Worm (Caenorhabditis elegans) whole organism, L3 larva: ENCODE results near the gene lips-13.
A peak's percentile ranks its signal among the peaks of the same experiment; 100 is the strongest.

Experiments
- R02D3.7 ChIP-seq: fragments of 150-350 bp; optimal IDR thresholded peaks from 2 replicates; lab custom pipeline; 2014; ENCODE audit warnings: missing biosample characterization, missing genetic modification characterization
- ZK546.5 ChIP-seq: sonication (generic microtip); optimal IDR thresholded peaks from 2 replicates; lab custom pipeline; 2017; ENCODE audit warnings: missing biosample characterization, missing genetic modification characterization
- ama-1 ChIP-seq: fragments of 150-350 bp; optimal IDR thresholded peaks from 2 replicates; lab custom pipeline; 2018
- ceh-16 ChIP-seq: sonication (generic microtip); optimal IDR thresholded peaks from 2 replicates; lab custom pipeline; 2017; ENCODE audit warnings: missing biosample characterization, missing genetic modification characterization
- ceh-82 ChIP-seq: fragments of 150-350 bp; optimal IDR thresholded peaks from 2 replicates; lab custom pipeline; 2014; ENCODE audit warnings: missing biosample characterization, missing genetic modification characterization
- ceh-9 ChIP-seq: sonication (generic microtip); optimal IDR thresholded peaks from 2 replicates; lab custom pipeline; 2018; ENCODE audit warnings: missing biosample characterization, missing genetic modification characterization
- daf-12 ChIP-seq: fragments of 150-350 bp; optimal IDR thresholded peaks from 2 replicates; lab custom pipeline; 2014; ENCODE audit warnings: missing biosample characterization, missing genetic modification reagents, missing genetic modification characterization
- egl-27 ChIP-seq: sonication (generic microtip); optimal IDR thresholded peaks from 4 replicates; lab custom pipeline; 2017; ENCODE audit warnings: missing biosample characterization, missing genetic modification reagents, missing genetic modification characterization
- egl-5 ChIP-seq: fragments of 150-350 bp; optimal IDR thresholded peaks from 2 replicates; lab custom pipeline; 2017; ENCODE audit warnings: missing biosample characterization, missing genetic modification reagents, missing genetic modification characterization, inconsistent platforms
- elt-2 ChIP-seq: sonication (generic microtip); optimal IDR thresholded peaks from 2 replicates; lab custom pipeline; 2016; ENCODE audit warnings: missing genetic modification reagents, mild to moderate bottlenecking, missing genetic modification characterization, missing compliant biosample characterization
- elt-3 ChIP-seq, 3 experiments: fragments of 150-350 bp in 1 of 3; sonication (generic microtip) in 2 of 3; optimal IDR thresholded peaks; 2 replicates in 2 of 3; 4 replicates in 1 of 3; lab custom pipeline; 2014 to 2017; ENCODE audit warnings: missing biosample characterization in 3 of 3, missing genetic modification characterization in 3 of 3
- eor-1 ChIP-seq, 2 experiments: fragments of 150-350 bp; optimal IDR thresholded peaks; 2 replicates each; lab custom pipeline; 2014 to 2018; ENCODE audit warnings: missing biosample characterization in 2 of 2, missing genetic modification characterization in 2 of 2
- fkh-2 ChIP-seq: fragments of 150-350 bp; optimal IDR thresholded peaks from 2 replicates; lab custom pipeline; 2014; ENCODE audit warnings: missing biosample characterization, missing genetic modification reagents, missing genetic modification characterization
- fos-1 ChIP-seq: fragments of 150-350 bp; optimal IDR thresholded peaks from 2 replicates; lab custom pipeline; 2014; ENCODE audit warnings: missing biosample characterization, missing genetic modification characterization
- hmg-11 ChIP-seq: sonication (generic microtip); optimal IDR thresholded peaks from 2 replicates; lab custom pipeline; 2016; ENCODE audit warnings: missing genetic modification characterization, missing compliant biosample characterization
- jun-1 ChIP-seq: fragments of 150-350 bp; optimal IDR thresholded peaks from 2 replicates; lab custom pipeline; 2014; ENCODE audit warnings: missing biosample characterization, missing genetic modification reagents, missing genetic modification characterization
- lin-15B ChIP-seq: fragments of 150-350 bp; optimal IDR thresholded peaks from 2 replicates; lab custom pipeline; 2014; ENCODE audit warnings: missing biosample characterization, missing genetic modification characterization
- lin-39 ChIP-seq: fragments of 150-350 bp; optimal IDR thresholded peaks from 2 replicates; lab custom pipeline; 2018; ENCODE audit warnings: missing biosample characterization, missing genetic modification reagents, missing genetic modification characterization
- lsy-12 ChIP-seq: sonication (generic microtip); optimal IDR thresholded peaks from 2 replicates; lab custom pipeline; 2016; ENCODE audit warnings: mild to moderate bottlenecking, missing genetic modification characterization, missing compliant biosample characterization
- mdl-1 ChIP-seq: fragments of 150-350 bp; optimal IDR thresholded peaks from 2 replicates; lab custom pipeline; 2014; ENCODE audit warnings: missing biosample characterization, missing genetic modification characterization
- mml-1 ChIP-seq: fragments of 150-350 bp; sonication (generic microtip); optimal IDR thresholded peaks from 3 replicates; lab custom pipeline; 2014; ENCODE audit warnings: missing biosample characterization, missing genetic modification characterization
- nfya-1 ChIP-seq: sonication (generic microtip); optimal IDR thresholded peaks from 2 replicates; lab custom pipeline; 2017; ENCODE audit warnings: missing genetic modification characterization, mild to moderate bottlenecking, missing compliant biosample characterization, antibody characterized with exemption, moderate library complexity; ENCODE audit not compliant: insufficient read depth
- nhr-11 ChIP-seq: fragments of 150-350 bp; optimal IDR thresholded peaks from 2 replicates; lab custom pipeline; 2014; ENCODE audit warnings: missing biosample characterization, missing genetic modification characterization
- nhr-12 ChIP-seq: fragments of 150-350 bp; optimal IDR thresholded peaks from 2 replicates; lab custom pipeline; 2014; ENCODE audit warnings: missing biosample characterization, missing genetic modification characterization
- nhr-28 ChIP-seq: fragments of 150-350 bp; optimal IDR thresholded peaks from 2 replicates; lab custom pipeline; 2014; ENCODE audit warnings: missing biosample characterization, missing genetic modification characterization
- nhr-43 ChIP-seq: sonication (generic microtip); optimal IDR thresholded peaks from 2 replicates; lab custom pipeline; 2016; ENCODE audit warnings: mild to moderate bottlenecking, missing genetic modification characterization, missing compliant biosample characterization; ENCODE audit not compliant: poor library complexity, severe bottlenecking
- nhr-67 ChIP-seq: fragments of 150-350 bp; optimal IDR thresholded peaks from 2 replicates; lab custom pipeline; 2014; ENCODE audit warnings: missing biosample characterization, missing genetic modification characterization
- pha-4 ChIP-seq: fragments of 150-350 bp; optimal IDR thresholded peaks from 2 replicates; lab custom pipeline; 2014; ENCODE audit warnings: missing biosample characterization, missing genetic modification reagents, missing genetic modification characterization
- pqm-1 ChIP-seq: fragments of 150-350 bp; optimal IDR thresholded peaks from 2 replicates; lab custom pipeline; 2017; ENCODE audit warnings: missing biosample characterization, missing genetic modification characterization, inconsistent platforms
- skn-1 ChIP-seq: fragments of 150-350 bp; optimal IDR thresholded peaks from 2 replicates; lab custom pipeline; 2014; ENCODE audit warnings: missing biosample characterization, missing genetic modification characterization
- snpc-4 ChIP-seq: fragments of 150-350 bp; optimal IDR thresholded peaks from 2 replicates; lab custom pipeline; 2014; ENCODE audit warnings: missing biosample characterization, missing genetic modification characterization
- tbx-2 ChIP-seq: sonication (generic microtip); optimal IDR thresholded peaks from 2 replicates; lab custom pipeline; 2016; ENCODE audit warnings: mild to moderate bottlenecking, missing genetic modification characterization, missing compliant biosample characterization
- unc-39 ChIP-seq: sonication (generic microtip); optimal IDR thresholded peaks from 4 replicates; lab custom pipeline; 2017; ENCODE audit warnings: missing biosample characterization, missing genetic modification characterization
- zag-1 ChIP-seq: fragments of 150-350 bp; optimal IDR thresholded peaks from 2 replicates; lab custom pipeline; 2014; ENCODE audit warnings: missing biosample characterization, missing genetic modification characterization
- ztf-11 ChIP-seq: fragments of 150-350 bp; optimal IDR thresholded peaks from 2 replicates; lab custom pipeline; 2014; ENCODE audit warnings: missing biosample characterization, missing genetic modification characterization
- ztf-4 ChIP-seq: fragments of 150-350 bp; optimal IDR thresholded peaks from 2 replicates; lab custom pipeline; 2014; ENCODE audit warnings: missing biosample characterization, missing genetic modification characterization

The lips-13 gene

ce11 chrII:1106914-1107597 is 10.8 kb downstream of the lips-13 start, which contains the start of gene col-40:
Gene col-40 (minus strand): TSS chrII:1106964.
- TF ChIP-seq fos-1 (no peak), mdl-1 (tag; lab: Kevin White, UChicago) (no peak), hmg-11 (tag; lab: Kevin White, UChicago) (no peak), R02D3.7 (tag; lab: Kevin White, UChicago) (no peak), tbx-2 (tag; lab: Kevin White, UChicago) (no peak), nhr-28 (no peak), elt-3 (tag; optimal IDR thresholded peaks at IDR 0.05; lab: Kevin White, UChicago) (no peak), elt-2 (tag; lab: Kevin White, UChicago) (no peak), nhr-11 (no peak), eor-1 (tag; optimal IDR thresholded peaks at IDR 0.05; lab: Kevin White, UChicago) (no peak), nhr-12 (tag; lab: Kevin White, UChicago) (no peak), unc-39 (tag; lab: Kevin White, UChicago) (no peak), egl-27 (tag; lab: Kevin White, UChicago) (no peak), lin-39 (tag; lab: Kevin White, UChicago) (no peak), zag-1 (tag; lab: Kevin White, UChicago) (no peak)

- TF ChIP-seq jun-1 (tag; lab: Kevin White, UChicago) (no peak), lsy-12 (tag; lab: Kevin White, UChicago) (no peak), daf-12 (tag; lab: Kevin White, UChicago) (no peak), ztf-11 (no peak), zag-1 (tag; lab: Kevin White, UChicago) (no peak), lin-15B (tag; lab: Kevin White, UChicago) (no peak), nhr-12 (tag; lab: Kevin White, UChicago) (no peak), mdl-1 (tag; lab: Kevin White, UChicago) (no peak), egl-27 (tag; lab: Kevin White, UChicago) (no peak), ceh-16 (tag; lab: Kevin White, UChicago) (no peak), elt-2 (tag; lab: Kevin White, UChicago) (no peak), tbx-2 (tag; lab: Kevin White, UChicago) (no peak), pqm-1 (no peak), skn-1 (tag; lab: Kevin White, UChicago) (no peak), ZK546.5 (no peak), ztf-4 (tag; lab: Kevin White, UChicago) (no peak), hmg-11 (tag; lab: Kevin White, UChicago) (no peak), fkh-2 (tag; lab: Kevin White, UChicago) (no peak), nhr-43 (no peak), unc-39 (tag; lab: Kevin White, UChicago) (no peak)
Observed at ce11 chrII:1105291-1105690, 12.6 kb downstream of the lips-13 start.

DNA sequence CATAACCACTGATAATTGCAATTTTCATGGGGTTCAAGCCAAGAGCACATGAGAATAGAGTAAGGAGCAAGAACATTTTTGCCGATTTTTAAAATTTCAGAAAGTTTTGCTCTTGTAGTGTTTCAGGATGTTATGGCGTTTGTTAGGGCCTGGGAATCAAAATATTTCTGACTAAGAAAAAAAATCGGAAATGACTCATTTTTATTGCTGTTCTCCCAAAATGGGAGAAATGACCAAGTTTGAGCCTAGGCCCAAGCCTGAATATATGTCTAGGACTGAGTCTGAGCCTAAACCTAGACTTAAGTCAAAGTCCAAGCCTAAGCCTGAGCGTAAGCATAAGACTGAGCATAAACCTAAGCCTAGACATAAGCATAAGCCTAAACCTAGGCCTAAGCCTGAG is 13.4 kb downstream of the lips-13 start, which contains the start of gene T13B5.9:
TSS of gene T13B5.9 (minus strand) at position 101 of the 400 bp plus-strand sequence.
- TF ChIP-seq ztf-4 (tag; lab: Kevin White, UChicago) (no peak), egl-27 (tag; lab: Kevin White, UChicago) (no peak), lsy-12 (tag; lab: Kevin White, UChicago) (no peak), pha-4 (tag; lab: Kevin White, UChicago) (no peak), ama-1 (lab: Kevin White, UChicago) (no peak), nhr-12 (tag; lab: Kevin White, UChicago) (no peak), ceh-9 (tag; lab: Kevin White, UChicago) (no peak), ztf-11 (no peak), fkh-2 (tag; lab: Kevin White, UChicago) (no peak)

DNA sequence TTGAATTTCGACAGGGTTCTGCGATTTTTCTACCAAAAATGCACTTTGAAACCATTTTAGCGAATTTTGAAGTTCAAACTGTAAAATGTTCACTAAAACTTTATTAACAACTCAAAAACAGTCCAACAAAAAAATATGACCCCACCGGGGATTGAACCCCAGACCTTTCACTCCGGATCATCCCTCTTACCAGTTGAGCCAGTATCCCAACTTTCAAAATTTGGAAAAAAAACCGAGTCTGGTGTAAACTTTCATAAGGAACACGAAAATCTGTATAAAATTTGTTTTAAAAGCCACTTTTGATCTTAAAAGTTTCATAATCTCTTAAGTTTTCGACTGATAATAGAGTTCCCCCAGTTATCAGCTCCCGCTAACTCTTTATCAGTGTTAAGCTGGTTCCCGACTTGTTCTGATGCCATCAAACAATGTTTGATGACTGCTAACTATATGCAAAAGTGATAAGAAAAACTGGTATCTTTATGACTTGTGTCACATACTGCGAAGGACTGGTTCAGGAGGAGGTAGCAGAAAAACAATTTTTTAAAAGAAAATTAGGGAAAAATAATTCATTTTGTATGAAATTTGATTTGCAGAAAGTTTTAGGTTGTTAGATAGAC is 14.2 kb downstream of the lips-13 start:
- TF ChIP-seq ceh-82 (tag; lab: Kevin White, UChicago) (no peak), pqm-1 (peak; percentile 100), egl-27 (tag; lab: Kevin White, UChicago) (peak; percentile 58), fos-1 (peak; percentile 78), jun-1 (tag; lab: Kevin White, UChicago) (peak; percentile 96), elt-2 (tag; lab: Kevin White, UChicago) (peak; percentile 100), unc-39 (tag; lab: Kevin White, UChicago) (no peak), pha-4 (tag; lab: Kevin White, UChicago) (peak; percentile 74)

ce11 chrII:1102209-1102608 is 15.6 kb downstream of the lips-13 start:
- TF ChIP-seq nhr-28 (no peak), unc-39 (tag; lab: Kevin White, UChicago) (no peak), tbx-2 (tag; lab: Kevin White, UChicago) (no peak), pha-4 (tag; lab: Kevin White, UChicago) (no peak), lsy-12 (tag; lab: Kevin White, UChicago) (no peak), nhr-12 (tag; lab: Kevin White, UChicago) (no peak), snpc-4 (no peak), pqm-1 (no peak), fos-1 (no peak), nhr-67 (tag; lab: Kevin White, UChicago) (no peak), mml-1 (tag; lab: Kevin White, UChicago) (no peak), nfya-1 (no peak), jun-1 (tag; lab: Kevin White, UChicago) (no peak), ceh-82 (tag; lab: Kevin White, UChicago) (no peak), nhr-43 (no peak), egl-5 (no peak), R02D3.7 (tag; lab: Kevin White, UChicago) (no peak)
